Worm (Caenorhabditis elegans): ENCODE data around the gene F46F5.7.
"Not testable (repeated sequence)": the region's sequence is repeated elsewhere in the genome, so short reads cannot be mapped to it uniquely, and the experiment has no call there.

The F46F5.7 gene

ce11 chrII:838414-838813 is 18.0 kb upstream of the F46F5.7 start, which contains the start of gene F28A10.8:
TSS of gene F28A10.8 (minus strand) at chrII:838514.
- no peak for TF ChIP-seq R02D3.7 (tag; optimal IDR thresholded peaks at IDR 0.05)
- TF ChIP-seq sea-2 (GFP tag; optimal IDR thresholded peaks at IDR 0.05), result no peak
- TF ChIP-seq hmg-11 (tag; optimal IDR thresholded peaks at IDR 0.05), result no peak
- TF ChIP-seq elt-2 (tag; optimal IDR thresholded peaks at IDR 0.05), result no peak
- no peak for TF ChIP-seq nhr-12 (tag; optimal IDR thresholded peaks at IDR 0.05)
- TF ChIP-seq ZK546.5 (tag; optimal IDR thresholded peaks at IDR 0.05), result no peak
- TF ChIP-seq mdl-1 (tag; optimal IDR thresholded peaks at IDR 0.05), result no peak
- TF ChIP-seq nhr-25 (tag; optimal IDR thresholded peaks at IDR 0.05), result no peak
- no peak for TF ChIP-seq pqm-1 (tag; optimal IDR thresholded peaks at IDR 0.05)

DNA sequence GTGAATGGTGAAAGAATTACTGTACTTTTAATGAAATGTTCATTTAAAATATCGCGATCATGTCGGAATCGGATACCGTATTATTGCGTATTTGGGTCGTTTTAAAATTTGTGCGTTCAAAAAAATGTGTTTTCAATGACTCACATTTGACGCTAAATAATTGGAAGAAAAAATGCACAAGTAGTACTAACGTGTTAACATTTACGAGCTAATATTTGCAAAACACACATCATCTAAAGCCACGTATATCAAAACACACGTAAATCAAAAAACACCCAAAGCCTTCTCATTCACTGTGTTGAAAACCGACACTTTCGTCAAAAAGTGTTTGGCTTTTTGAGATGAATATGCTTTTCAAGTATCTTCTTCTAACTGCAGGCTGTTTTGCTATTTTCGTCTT is 5.1 kb upstream of the F46F5.7 start, which contains the start of gene F28A10.1:
TSS of gene F28A10.1 (plus strand) at position 301 of the 400 bp plus-strand sequence.
- no peak for TF ChIP-seq ztf-11 (tag; optimal IDR thresholded peaks at IDR 0.05)
- TF ChIP-seq ZK546.5 (tag; optimal IDR thresholded peaks at IDR 0.05), result no peak
- no peak for TF ChIP-seq aly-2 (tag; optimal IDR thresholded peaks at IDR 0.05)
- TF ChIP-seq nhr-76 (tag; optimal IDR thresholded peaks at IDR 0.05), result no peak
- TF ChIP-seq nhr-25 (tag; optimal IDR thresholded peaks at IDR 0.05), result no peak
- no peak for TF ChIP-seq egl-5 (tag; optimal IDR thresholded peaks at IDR 0.05)
- TF ChIP-seq pqm-1 (tag; optimal IDR thresholded peaks at IDR 0.05), result no peak
- no peak for TF ChIP-seq ceh-82 (tag; optimal IDR thresholded peaks at IDR 0.05)
- TF ChIP-seq ztf-4 (tag; optimal IDR thresholded peaks at IDR 0.05), result no peak
- TF ChIP-seq nfya-1 (tag; optimal IDR thresholded peaks at IDR 0.05; ENCODE audit: insufficient read depth), result no peak
- TF ChIP-seq unc-62 (GFP tag; optimal IDR thresholded peaks at IDR 0.05), result no peak
- TF ChIP-seq ceh-28 (tag; optimal IDR thresholded peaks at IDR 0.05), result no peak
- no peak for TF ChIP-seq ceh-9 (tag; optimal IDR thresholded peaks at IDR 0.05)
- no peak for TF ChIP-seq nhr-23 (tag; optimal IDR thresholded peaks at IDR 0.05)
- TF ChIP-seq nhr-12 (tag; optimal IDR thresholded peaks at IDR 0.05), result no peak
- no peak for TF ChIP-seq nhr-77 (tag; optimal IDR thresholded peaks at IDR 0.05)
- no peak for TF ChIP-seq nhr-67 (tag; optimal IDR thresholded peaks at IDR 0.05)

DNA sequence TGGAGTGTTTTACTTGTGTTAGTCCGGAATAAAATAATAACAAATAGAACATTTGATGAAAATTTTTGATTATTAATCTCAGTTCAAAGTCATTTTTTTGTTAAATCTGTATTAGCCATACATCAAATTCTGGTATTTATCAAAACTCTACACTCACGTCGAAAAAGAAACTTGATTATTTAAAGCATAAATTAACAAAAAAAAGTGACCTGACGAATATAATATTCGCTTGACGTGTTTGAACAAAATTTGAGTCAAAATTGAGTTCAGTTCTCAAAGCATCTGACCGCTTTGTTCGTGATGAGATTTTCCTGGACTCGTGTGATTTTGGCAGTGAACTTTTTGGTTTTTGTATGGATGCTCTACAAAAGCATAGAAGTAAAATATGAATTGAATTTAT is 3.1 kb upstream of the F46F5.7 start, which contains the start of gene F46F5.10:
TSS of gene F46F5.10 (plus strand) at position 301 of the 400 bp plus-strand sequence.
- TF ChIP-seq fos-1 (tag; optimal IDR thresholded peaks at IDR 0.05) (no peak), zag-1 (tag; optimal IDR thresholded peaks at IDR 0.05) (no peak), elt-1 (tag; optimal IDR thresholded peaks at IDR 0.05) (no peak), ZK546.5 (tag; optimal IDR thresholded peaks at IDR 0.05) (no peak), nfya-1 (tag; optimal IDR thresholded peaks at IDR 0.05; ENCODE audit: insufficient read depth) (no peak), ceh-16 (tag; optimal IDR thresholded peaks at IDR 0.05) (no peak), mml-1 (tag; optimal IDR thresholded peaks at IDR 0.05) (no peak), R02D3.7 (tag; optimal IDR thresholded peaks at IDR 0.05) (no peak), skn-1 (tag; optimal IDR thresholded peaks at IDR 0.05) (no peak), eor-1 (tag; optimal IDR thresholded peaks at IDR 0.05) (no peak), nhr-28 (tag; optimal IDR thresholded peaks at IDR 0.05) (no peak), nhr-77 (tag; optimal IDR thresholded peaks at IDR 0.05) (no peak), pqm-1 (tag; optimal IDR thresholded peaks at IDR 0.05) (no peak), nhr-43 (tag; optimal IDR thresholded peaks at IDR 0.05; ENCODE audit: poor library complexity, severe bottlenecking) (no peak), unc-39 (tag; optimal IDR thresholded peaks at IDR 0.05) (no peak), nhr-76 (tag; optimal IDR thresholded peaks at IDR 0.05) (no peak), pha-4 (tag; optimal IDR thresholded peaks at IDR 0.05) (no peak), nhr-12 (tag; optimal IDR thresholded peaks at IDR 0.05) (no peak), nhr-23 (tag; optimal IDR thresholded peaks at IDR 0.05) (no peak)

ce11 chrII:822730-823129 is 2.3 kb upstream of the F46F5.7 start, which contains the start of gene msrp-4:
TSS of gene msrp-4 (minus strand) at chrII:822830.
- TF ChIP-seq nhr-23, daf-12, ceh-9 (tag; optimal IDR thresholded peaks at IDR 0.05): not testable (repeated sequence)

DNA sequence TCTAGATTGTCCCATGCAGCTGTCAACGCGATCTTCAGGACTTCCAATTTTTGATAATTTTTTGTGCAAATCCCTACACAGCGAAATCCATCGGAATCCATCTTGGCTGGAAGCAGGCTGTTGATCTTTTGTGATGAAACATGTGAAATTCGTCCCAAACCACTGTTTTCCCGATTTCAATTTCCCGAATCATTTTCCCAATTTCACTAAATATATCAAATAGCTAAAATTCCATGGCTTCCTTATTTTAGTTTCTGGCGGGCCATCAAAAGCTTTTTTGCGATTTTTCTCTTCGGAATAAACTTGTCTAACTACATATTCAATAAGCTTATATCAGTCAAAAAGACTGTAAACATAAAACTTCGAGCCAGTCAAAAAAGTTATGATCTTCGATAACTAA is 1.1 kb upstream of the F46F5.7 start, which contains the start of gene F46F5.8:
TSS of gene F46F5.8 (minus strand) at position 101 of the 400 bp plus-strand sequence.
- TF ChIP-seq ama-1 (optimal IDR thresholded peaks at IDR 0.05) (no peak), elt-1 (tag; optimal IDR thresholded peaks at IDR 0.05) (no peak), ztf-11 (tag; optimal IDR thresholded peaks at IDR 0.05) (no peak), nhr-11 (tag; optimal IDR thresholded peaks at IDR 0.05) (no peak), mdl-1 (tag; optimal IDR thresholded peaks at IDR 0.05) (no peak), unc-62 (GFP tag; optimal IDR thresholded peaks at IDR 0.05) (no peak), egl-5 (tag; optimal IDR thresholded peaks at IDR 0.05) (no peak), sea-2 (GFP tag; optimal IDR thresholded peaks at IDR 0.05) (no peak), lin-39 (tag; optimal IDR thresholded peaks at IDR 0.05) (no peak), ceh-28 (tag; optimal IDR thresholded peaks at IDR 0.05) (no peak), ceh-9 (tag; optimal IDR thresholded peaks at IDR 0.05) (no peak), nfya-1 (tag; optimal IDR thresholded peaks at IDR 0.05; ENCODE audit: insufficient read depth) (no peak), nhr-43 (tag; optimal IDR thresholded peaks at IDR 0.05; ENCODE audit: poor library complexity, severe bottlenecking) (no peak), lin-15B (tag; optimal IDR thresholded peaks at IDR 0.05) (no peak), fkh-2 (tag; optimal IDR thresholded peaks at IDR 0.05) (no peak), hmg-11 (tag; optimal IDR thresholded peaks at IDR 0.05) (no peak), R02D3.7 (tag; optimal IDR thresholded peaks at IDR 0.05) (no peak), snpc-4 (tag; optimal IDR thresholded peaks at IDR 0.05) (no peak)
